Worm (Caenorhabditis elegans) whole organism, young adult: ENCODE results near the gene C34B4.4.

Source experiments
- F49E8.2 ChIP-seq: sonication (generic microtip); optimal IDR thresholded peaks from 3 replicates; lab custom pipeline; 2017; ENCODE audit warnings: missing genetic modification characterization, mild to moderate bottlenecking, missing compliant biosample characterization, antibody characterized with exemption, moderate library complexity; ENCODE audit not compliant: insufficient read depth
- F55B11.4 ChIP-seq: sonication (generic microtip); optimal IDR thresholded peaks from 2 replicates; lab custom pipeline; 2016; ENCODE audit warnings: missing compliant biosample characterization, missing genetic modification characterization, borderline replicate concordance; ENCODE audit not compliant: insufficient read depth
- ets-4 ChIP-seq: fragments of 200-800 bp; sonication (Bioruptor generic); optimal IDR thresholded peaks from 2 replicates; lab custom pipeline; 2018; ENCODE audit warnings: mild to moderate bottlenecking, missing genetic modification characterization, missing compliant biosample characterization
- him-1 ChIP-seq: sonication (generic microtip); optimal IDR thresholded peaks from 2 replicates; lab custom pipeline; 2016; ENCODE audit warnings: missing genotype, missing genetic modification reagents, missing genetic modification characterization, missing compliant biosample characterization
- lin-35 ChIP-seq, 3 experiments: fragments of 150-350 bp in 2 of 3; sonication (generic microtip) in 1 of 3; optimal IDR thresholded peaks; 2 replicates each; lab custom pipeline; 2014 to 2018; ENCODE audit warnings: missing biosample characterization in 3 of 3, missing genetic modification characterization in 3 of 3, missing genetic modification reagents in 3 of 3
- pha-4 ChIP-seq: fragments of 150-350 bp; sonication (generic microtip); optimal IDR thresholded peaks from 2 replicates; lab custom pipeline; 2014; ENCODE audit warnings: missing biosample characterization, missing genetic modification reagents, missing genetic modification characterization
- snpc-4 ChIP-seq, 5 experiments: fragments of 150-350 bp in 1 of 5; sonication (generic microtip) in 4 of 5; optimal IDR thresholded peaks; 2 replicates each; lab custom pipeline; 2014 to 2018; ENCODE audit warnings: missing genetic modification characterization in 5 of 5, missing biosample characterization in 3 of 5, antibody characterized with exemption in 2 of 5, mild to moderate bottlenecking in 2 of 5, missing compliant biosample characterization in 2 of 5, missing genotype in 2 of 5, moderate library complexity in 2 of 5, missing genetic modification reagents in 1 of 5
- unc-62 ChIP-seq: fragments of 150-350 bp; optimal IDR thresholded peaks from 2 replicates; lab custom pipeline; 2014; ENCODE audit warnings: missing biosample characterization, missing genetic modification reagents, missing genetic modification characterization

DNA sequence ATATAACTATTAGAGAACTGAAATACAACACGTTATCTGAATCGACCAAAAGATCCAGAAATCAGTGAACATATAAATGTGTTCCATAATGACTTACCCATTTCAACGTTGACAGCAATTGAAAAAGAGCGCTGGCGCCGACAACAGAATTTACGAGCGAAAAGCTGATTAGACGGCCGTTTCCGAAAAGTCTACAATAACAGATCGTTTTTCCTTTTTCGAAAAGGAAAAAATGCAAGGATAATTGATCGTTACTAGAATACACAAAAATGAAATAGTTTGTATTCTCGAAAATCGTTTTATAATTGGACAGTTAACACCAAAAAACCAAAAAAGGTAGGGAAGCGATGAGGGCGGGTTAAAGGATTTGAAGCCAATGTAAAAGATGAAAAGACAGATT, 36.6 kb upstream of the C34B4.4 start, which contains the start of gene srr-1:
- TF ChIP-seq him-1 (tag; lab: Kevin White, UChicago) (no peak), snpc-4 (GFP tag; optimal IDR thresholded peaks at IDR 0.05; lab: Kevin White, UChicago) (no peak), snpc-4 (tag; optimal IDR thresholded peaks at IDR 0.05; lab: Kevin White, UChicago) (no peak), pha-4 (tag; lab: Kevin White, UChicago) (no peak), unc-62 (GFP tag; lab: Kevin White, UChicago) (no peak), lin-35 (GFP tag; optimal IDR thresholded peaks at IDR 0.05; lab: Kevin White, UChicago) (no peak), F55B11.4 (tag; lab: Kevin White, UChicago) (no peak), ets-4 (GFP tag; lab: Kevin White, UChicago) (no peak), F49E8.2 (tag; lab: Kevin White, UChicago) (no peak)
